Worm (Caenorhabditis elegans): Measurements from ENCODE around the gene sdz-9.

Gene sdz-9

ce11 chrII:2802804-2803586 is 29.6 kb upstream of the sdz-9 start:
- TF ChIP-seq madf-5 (GFP tag; IDR thresholded peaks at IDR 0.05) (no peak), pqm-1 (tag; optimal IDR thresholded peaks at IDR 0.05) (peak; percentile 82), egl-43 (GFP tag; IDR thresholded peaks at IDR 0.05) (no peak), duxl-1 (tag; optimal IDR thresholded peaks at IDR 0.05; ENCODE audit: poor library complexity) (no peak), nhr-111 (GFP tag; optimal IDR thresholded peaks at IDR 0.05) (no peak), lir-3 (tag; optimal IDR thresholded peaks at IDR 0.05) (no peak), dmd-8 (GFP tag; IDR thresholded peaks at IDR 0.05) (no peak), set-16 (GFP tag; IDR thresholded peaks at IDR 0.05) (no peak), hlh-11 (tag; optimal IDR thresholded peaks at IDR 0.05) (peak; percentile 69), ceh-20 (GFP tag; IDR thresholded peaks at IDR 0.05) (no peak), ztf-7 (tag; optimal IDR thresholded peaks at IDR 0.05) (no peak), F37D6.2 (tag; optimal IDR thresholded peaks at IDR 0.05) (no peak), snpc-1.2 (GFP tag; IDR thresholded peaks at IDR 0.05) (no peak), php-3 (GFP tag; IDR thresholded peaks at IDR 0.05) (no peak), lin-1 (GFP tag; IDR thresholded peaks at IDR 0.05) (no peak), nhr-102 (tag; optimal IDR thresholded peaks at IDR 0.05) (peak; percentile 40), nhr-237 (tag; optimal IDR thresholded peaks at IDR 0.05) (no peak), hlh-30 (tag; optimal IDR thresholded peaks at IDR 0.05; ENCODE audit: insufficient read depth) (peak; percentile 64), dve-1 (tag; optimal IDR thresholded peaks at IDR 0.05; ENCODE audit: insufficient read depth) (peak; percentile 64), hmg-1.1 (GFP tag; IDR thresholded peaks at IDR 0.05) (no peak), arid-1 (GFP tag; conservative IDR thresholded peaks at IDR 0.05) (no peak), nhr-48 (tag; optimal IDR thresholded peaks at IDR 0.05) (peak; percentile 70), Y5F2A.4 (GFP tag; optimal IDR thresholded peaks at IDR 0.05) (no peak), gei-8 (GFP tag; optimal IDR thresholded peaks at IDR 0.05) (no peak), F10B5.3 (tag; optimal IDR thresholded peaks at IDR 0.05) (no peak), unc-39 (tag; optimal IDR thresholded peaks at IDR 0.05) (no peak), lin-29 (GFP tag; IDR thresholded peaks at IDR 0.05) (no peak), ZK546.5 (tag; optimal IDR thresholded peaks at IDR 0.05) (no peak), nhr-25 (tag; optimal IDR thresholded peaks at IDR 0.05; ENCODE audit: borderline replicate concordance, insufficient read depth) (no peak), zip-11 (GFP tag; IDR thresholded peaks at IDR 0.05) (no peak), nhr-28 (tag; optimal IDR thresholded peaks at IDR 0.05) (peak; percentile 63), Y48G9A.11 (GFP tag; IDR thresholded peaks at IDR 0.05) (no peak), cey-2 (tag; optimal IDR thresholded peaks at IDR 0.05; ENCODE audit: borderline replicate concordance, insufficient read depth) (peak; percentile 3), zip-2 (tag; optimal IDR thresholded peaks at IDR 0.05) (no peak), mep-1 (tag; optimal IDR thresholded peaks at IDR 0.05) (peak; percentile 16), mxl-3 (GFP tag; optimal IDR thresholded peaks at IDR 0.05) (peak; percentile 70), tra-1 (GFP tag; IDR thresholded peaks at IDR 0.05) (no peak), rbr-2 (tag; optimal IDR thresholded peaks at IDR 0.05) (no peak), nhr-42 (GFP tag; IDR thresholded peaks at IDR 0.05) (no peak), zfp-3 (GFP tag; conservative IDR thresholded peaks at IDR 0.05) (no peak), dmd-6 (GFP tag; IDR thresholded peaks at IDR 0.05) (peak; percentile 68), daf-16 (GFP tag; optimal IDR thresholded peaks at IDR 0.05) (no peak), daf-16 (tag; optimal IDR thresholded peaks at IDR 0.05) (peak; percentile 54), jun-1 (tag; optimal IDR thresholded peaks at IDR 0.05) (no peak), unc-62 (GFP tag; optimal IDR thresholded peaks at IDR 0.05 in 1 of 2) (peak in 1 of 2 experiments; percentile 70), unc-62 (tag; optimal IDR thresholded peaks at IDR 0.05) (no peak), skn-1 (tag; optimal IDR thresholded peaks at IDR 0.05) (no peak), mxl-2 (GFP tag; conservative IDR thresholded peaks at IDR 0.05) (peak; percentile 66; the same call in 1 of the 2 replicates), pha-4 (GFP tag; IDR thresholded peaks at IDR 0.05) (0 out of 2 replicates have a peak, but pooled peaks have one; percentile 7), pha-4 (tag; optimal IDR thresholded peaks at IDR 0.05) (no peak)

Measured in whole organism, L4 larva.